Worm (Caenorhabditis elegans) whole organism, L3 larva: Measurements from ENCODE around the gene T09A5.14.
A peak's percentile ranks its signal among the peaks of the same experiment; 100 is the strongest.

Source experiments
- R02D3.7 ChIP-seq: fragments of 150-350 bp; optimal IDR thresholded peaks from 2 replicates; lab custom pipeline; 2014; ENCODE audit warnings: missing biosample characterization, missing genetic modification characterization
- ZK546.5 ChIP-seq: sonication (generic microtip); optimal IDR thresholded peaks from 2 replicates; lab custom pipeline; 2017; ENCODE audit warnings: missing biosample characterization, missing genetic modification characterization
- aly-2 ChIP-seq: fragments of 150-350 bp; optimal IDR thresholded peaks from 2 replicates; lab custom pipeline; 2014; ENCODE audit warnings: missing biosample characterization, missing genetic modification characterization
- ama-1 ChIP-seq: fragments of 150-350 bp; optimal IDR thresholded peaks from 2 replicates; lab custom pipeline; 2018
- ceh-16 ChIP-seq: sonication (generic microtip); optimal IDR thresholded peaks from 2 replicates; lab custom pipeline; 2017; ENCODE audit warnings: missing biosample characterization, missing genetic modification characterization
- ceh-28 ChIP-seq: fragments of 150-350 bp; optimal IDR thresholded peaks from 2 replicates; lab custom pipeline; 2014; ENCODE audit warnings: missing biosample characterization, missing genetic modification reagents, missing genetic modification characterization
- ceh-82 ChIP-seq: fragments of 150-350 bp; optimal IDR thresholded peaks from 2 replicates; lab custom pipeline; 2014; ENCODE audit warnings: missing biosample characterization, missing genetic modification characterization
- ceh-9 ChIP-seq: sonication (generic microtip); optimal IDR thresholded peaks from 2 replicates; lab custom pipeline; 2018; ENCODE audit warnings: missing biosample characterization, missing genetic modification characterization
- egl-27 ChIP-seq: sonication (generic microtip); optimal IDR thresholded peaks from 4 replicates; lab custom pipeline; 2017; ENCODE audit warnings: missing biosample characterization, missing genetic modification reagents, missing genetic modification characterization
- elt-1 ChIP-seq: fragments of 150-350 bp; optimal IDR thresholded peaks from 2 replicates; lab custom pipeline; 2014; ENCODE audit warnings: missing biosample characterization, missing genetic modification characterization
- elt-3 ChIP-seq, 3 experiments: fragments of 150-350 bp in 1 of 3; sonication (generic microtip) in 2 of 3; optimal IDR thresholded peaks; 2 replicates in 2 of 3; 4 replicates in 1 of 3; lab custom pipeline; 2014 to 2017; ENCODE audit warnings: missing biosample characterization in 3 of 3, missing genetic modification characterization in 3 of 3
- eor-1 ChIP-seq, 2 experiments: fragments of 150-350 bp; optimal IDR thresholded peaks; 2 replicates each; lab custom pipeline; 2014 to 2018; ENCODE audit warnings: missing biosample characterization in 2 of 2, missing genetic modification characterization in 2 of 2
- fkh-10 ChIP-seq: sonication (generic microtip); optimal IDR thresholded peaks from 2 replicates; lab custom pipeline; 2017; ENCODE audit warnings: missing biosample characterization, missing genetic modification reagents, missing genetic modification characterization
- fkh-2 ChIP-seq: fragments of 150-350 bp; optimal IDR thresholded peaks from 2 replicates; lab custom pipeline; 2014; ENCODE audit warnings: missing biosample characterization, missing genetic modification reagents, missing genetic modification characterization
- fos-1 ChIP-seq: fragments of 150-350 bp; optimal IDR thresholded peaks from 2 replicates; lab custom pipeline; 2014; ENCODE audit warnings: missing biosample characterization, missing genetic modification characterization
- hmg-11 ChIP-seq: sonication (generic microtip); optimal IDR thresholded peaks from 2 replicates; lab custom pipeline; 2016; ENCODE audit warnings: missing genetic modification characterization, missing compliant biosample characterization
- jun-1 ChIP-seq: fragments of 150-350 bp; optimal IDR thresholded peaks from 2 replicates; lab custom pipeline; 2014; ENCODE audit warnings: missing biosample characterization, missing genetic modification reagents, missing genetic modification characterization
- lin-39 ChIP-seq: fragments of 150-350 bp; optimal IDR thresholded peaks from 2 replicates; lab custom pipeline; 2018; ENCODE audit warnings: missing biosample characterization, missing genetic modification reagents, missing genetic modification characterization
- lsy-12 ChIP-seq: sonication (generic microtip); optimal IDR thresholded peaks from 2 replicates; lab custom pipeline; 2016; ENCODE audit warnings: mild to moderate bottlenecking, missing genetic modification characterization, missing compliant biosample characterization
- mdl-1 ChIP-seq: fragments of 150-350 bp; optimal IDR thresholded peaks from 2 replicates; lab custom pipeline; 2014; ENCODE audit warnings: missing biosample characterization, missing genetic modification characterization
- mml-1 ChIP-seq: fragments of 150-350 bp; sonication (generic microtip); optimal IDR thresholded peaks from 3 replicates; lab custom pipeline; 2014; ENCODE audit warnings: missing biosample characterization, missing genetic modification characterization
- nfya-1 ChIP-seq: sonication (generic microtip); optimal IDR thresholded peaks from 2 replicates; lab custom pipeline; 2017; ENCODE audit warnings: missing genetic modification characterization, mild to moderate bottlenecking, missing compliant biosample characterization, antibody characterized with exemption, moderate library complexity; ENCODE audit not compliant: insufficient read depth
- nhr-11 ChIP-seq: fragments of 150-350 bp; optimal IDR thresholded peaks from 2 replicates; lab custom pipeline; 2014; ENCODE audit warnings: missing biosample characterization, missing genetic modification characterization
- nhr-12 ChIP-seq: fragments of 150-350 bp; optimal IDR thresholded peaks from 2 replicates; lab custom pipeline; 2014; ENCODE audit warnings: missing biosample characterization, missing genetic modification characterization
- nhr-23 ChIP-seq: fragments of 150-350 bp; optimal IDR thresholded peaks from 2 replicates; lab custom pipeline; 2014; ENCODE audit warnings: missing biosample characterization, missing genetic modification reagents, missing genetic modification characterization
- nhr-237 ChIP-seq: fragments of 150-350 bp; optimal IDR thresholded peaks from 2 replicates; lab custom pipeline; 2014; ENCODE audit warnings: missing biosample characterization, missing genetic modification characterization
- nhr-25 ChIP-seq: sonication (generic microtip); optimal IDR thresholded peaks from 2 replicates; lab custom pipeline; 2017; ENCODE audit warnings: missing biosample characterization, missing genetic modification characterization
- nhr-28 ChIP-seq: fragments of 150-350 bp; optimal IDR thresholded peaks from 2 replicates; lab custom pipeline; 2014; ENCODE audit warnings: missing biosample characterization, missing genetic modification characterization
- nhr-43 ChIP-seq: sonication (generic microtip); optimal IDR thresholded peaks from 2 replicates; lab custom pipeline; 2016; ENCODE audit warnings: mild to moderate bottlenecking, missing genetic modification characterization, missing compliant biosample characterization; ENCODE audit not compliant: poor library complexity, severe bottlenecking
- nhr-67 ChIP-seq: fragments of 150-350 bp; optimal IDR thresholded peaks from 2 replicates; lab custom pipeline; 2014; ENCODE audit warnings: missing biosample characterization, missing genetic modification characterization
- pha-4 ChIP-seq: fragments of 150-350 bp; optimal IDR thresholded peaks from 2 replicates; lab custom pipeline; 2014; ENCODE audit warnings: missing biosample characterization, missing genetic modification reagents, missing genetic modification characterization
- sea-2 ChIP-seq: fragments of 150-350 bp; sonication (generic microtip); optimal IDR thresholded peaks from 4 replicates; lab custom pipeline; 2014; ENCODE audit warnings: missing biosample characterization, missing genetic modification reagents, missing genetic modification characterization
- skn-1 ChIP-seq: fragments of 150-350 bp; optimal IDR thresholded peaks from 2 replicates; lab custom pipeline; 2014; ENCODE audit warnings: missing biosample characterization, missing genetic modification characterization
- unc-39 ChIP-seq: sonication (generic microtip); optimal IDR thresholded peaks from 4 replicates; lab custom pipeline; 2017; ENCODE audit warnings: missing biosample characterization, missing genetic modification characterization
- unc-62 ChIP-seq: fragments of 150-350 bp; sonication (generic microtip); optimal IDR thresholded peaks from 4 replicates; lab custom pipeline; 2014; ENCODE audit warnings: missing biosample characterization, missing genetic modification reagents, missing genetic modification characterization
- zag-1 ChIP-seq: fragments of 150-350 bp; optimal IDR thresholded peaks from 2 replicates; lab custom pipeline; 2014; ENCODE audit warnings: missing biosample characterization, missing genetic modification characterization
- ztf-11 ChIP-seq: fragments of 150-350 bp; optimal IDR thresholded peaks from 2 replicates; lab custom pipeline; 2014; ENCODE audit warnings: missing biosample characterization, missing genetic modification characterization

T09A5.14 gene

DNA sequence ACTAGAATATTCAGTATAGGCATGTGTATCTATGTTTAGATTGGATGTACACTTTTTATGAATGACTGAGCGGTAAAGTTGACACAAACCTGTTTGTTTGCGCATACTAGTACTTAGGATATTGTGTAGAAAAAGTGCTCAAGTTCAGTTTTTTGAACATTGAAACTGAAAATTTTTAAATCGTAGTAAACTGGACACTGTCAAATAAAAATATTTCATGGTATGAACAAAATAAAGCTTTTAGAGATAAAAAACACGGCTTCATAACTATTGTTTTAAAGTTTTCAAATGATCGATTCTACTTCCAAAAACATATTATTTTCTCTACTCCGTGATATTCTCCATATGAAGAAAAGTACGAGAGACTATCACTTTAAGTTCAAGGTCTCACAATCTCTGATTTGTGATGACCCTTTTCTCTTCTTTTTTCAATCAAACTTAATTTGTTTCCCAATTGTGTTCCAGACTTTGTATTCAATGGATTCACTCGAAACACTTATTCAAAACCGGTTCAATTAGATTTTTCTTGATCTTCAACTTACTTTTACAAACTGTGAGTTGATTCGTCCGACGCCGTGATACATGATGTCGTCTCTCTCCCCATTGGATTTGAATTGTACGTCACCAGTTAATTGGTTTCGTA lies 40.6 kb upstream of the T09A5.14 start:
- TF ChIP-seq lin-39 (no peak), unc-39 (tag; lab: Kevin White, UChicago) (no peak), ceh-28 (tag; lab: Kevin White, UChicago) (peak; percentile 20), elt-1 (tag; lab: Kevin White, UChicago) (no peak), pha-4 (tag; lab: Kevin White, UChicago) (peak; percentile 41), hmg-11 (tag; lab: Kevin White, UChicago) (no peak), nhr-28 (tag; lab: Kevin White, UChicago) (no peak), zag-1 (tag; lab: Kevin White, UChicago) (no peak), ceh-82 (tag; lab: Kevin White, UChicago) (peak; percentile 6), elt-3 (tag; optimal IDR thresholded peaks at IDR 0.05; lab: Kevin White, UChicago) (no peak), nhr-67 (tag; lab: Kevin White, UChicago) (no peak), nhr-43 (tag; lab: Kevin White, UChicago) (peak; percentile 10), ama-1 (lab: Kevin White, UChicago) (no peak), ztf-11 (tag; lab: Kevin White, UChicago) (no peak), nhr-12 (tag; lab: Kevin White, UChicago) (no peak), lsy-12 (tag; lab: Kevin White, UChicago) (no peak), jun-1 (no peak), skn-1 (tag; lab: Kevin White, UChicago) (no peak), nhr-25 (no peak), egl-27 (no peak), ceh-16 (no peak), nhr-237 (tag; lab: Kevin White, UChicago) (no peak), nfya-1 (no peak), R02D3.7 (tag; lab: Kevin White, UChicago) (peak; percentile 18), nhr-11 (tag; lab: Kevin White, UChicago) (no peak), mml-1 (no peak), aly-2 (no peak), fos-1 (tag; lab: Kevin White, UChicago) (no peak), fkh-2 (tag; lab: Kevin White, UChicago) (no peak), nhr-23 (peak; percentile 67)

DNA sequence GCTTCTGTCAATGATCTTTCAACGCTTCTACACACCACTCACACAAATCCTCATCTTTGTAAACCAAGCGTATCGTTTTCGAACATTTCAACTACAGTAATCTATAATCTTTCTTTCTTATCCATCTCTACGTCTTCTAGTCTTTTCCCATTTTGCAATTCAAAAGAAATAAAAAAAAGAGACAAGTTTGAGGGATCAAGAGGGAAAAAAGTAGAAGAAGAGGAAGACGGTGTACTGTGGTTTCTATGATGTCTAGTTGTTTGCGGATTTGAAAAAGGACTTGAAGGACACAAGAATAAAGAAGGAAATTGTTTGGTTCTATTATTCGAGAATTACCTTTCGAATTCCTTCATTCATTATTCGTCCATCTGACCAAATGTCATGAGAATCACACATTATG lies 39.6 kb upstream of the T09A5.14 start:
- TF ChIP-seq unc-62 (GFP tag; lab: Kevin White, UChicago) (no peak), nhr-25 (peak; percentile 25)

DNA sequence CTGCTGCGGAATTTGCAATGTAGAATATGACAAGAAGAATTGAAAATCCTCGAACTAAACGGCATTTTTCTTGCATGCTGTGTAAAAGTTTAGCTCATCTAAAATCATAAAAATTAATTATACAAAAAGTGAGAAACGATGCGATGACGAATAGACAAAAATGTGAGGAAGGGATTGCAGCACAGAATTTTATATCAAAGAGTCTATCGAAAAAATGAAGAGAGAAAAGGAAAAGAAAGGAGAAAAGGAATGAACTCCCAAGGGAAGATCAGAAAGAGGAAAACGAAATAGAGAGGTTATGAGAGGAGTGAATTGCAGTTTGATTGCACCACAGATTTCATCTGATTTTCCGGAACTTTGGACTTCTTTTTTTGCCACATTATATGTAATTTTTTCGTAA lies 37.9 kb upstream of the T09A5.14 start, which contains the start of gene glr-4:
TSS of gene glr-4 (minus strand) at position 101 of the 400 bp plus-strand sequence.
- no peak for TF ChIP-seq sea-2 (GFP tag; lab: Kevin White, UChicago)
- no peak for TF ChIP-seq ceh-9 (tag; lab: Kevin White, UChicago)
- peak; percentile 32 for TF ChIP-seq elt-1 (tag; lab: Kevin White, UChicago)
- TF ChIP-seq nhr-237 (tag; lab: Kevin White, UChicago) = no peak
- no peak for TF ChIP-seq nhr-67 (tag; lab: Kevin White, UChicago)
- TF ChIP-seq nhr-28 (tag; lab: Kevin White, UChicago) = no peak
- no peak for TF ChIP-seq R02D3.7 (tag; lab: Kevin White, UChicago)
- no peak for TF ChIP-seq ZK546.5 (tag; lab: Kevin White, UChicago)

DNA sequence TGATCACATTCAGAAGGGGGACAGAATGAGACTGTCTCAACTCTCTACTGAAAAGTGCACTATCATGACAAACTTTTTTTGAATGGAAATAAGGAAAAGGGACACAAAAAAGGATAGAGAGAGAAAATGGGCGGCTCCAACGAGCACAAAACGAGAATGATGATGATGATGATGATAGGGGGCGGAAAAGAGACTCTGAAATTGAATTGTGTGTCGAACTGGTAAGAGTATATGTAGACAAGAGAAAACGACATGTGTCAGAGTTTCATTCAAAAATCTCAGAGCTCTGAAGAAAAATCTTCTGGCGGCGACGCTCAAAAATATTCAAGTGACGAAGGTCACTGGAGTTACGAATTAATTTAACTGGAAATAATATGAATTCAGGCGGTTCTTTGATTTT lies 36.9 kb upstream of the T09A5.14 start:
- TF ChIP-seq mdl-1 (tag; lab: Kevin White, UChicago) = no peak
- no peak for TF ChIP-seq nhr-11 (tag; lab: Kevin White, UChicago)
- no peak for TF ChIP-seq elt-1 (tag; lab: Kevin White, UChicago)
- TF ChIP-seq nhr-237 (tag; lab: Kevin White, UChicago) = no peak
- TF ChIP-seq fkh-10 (GFP tag; lab: Kevin White, UChicago) = peak; percentile 43
- TF ChIP-seq eor-1 (tag; optimal IDR thresholded peaks at IDR 0.05; lab: Kevin White, UChicago) = no peak
- TF ChIP-seq lsy-12 (tag; lab: Kevin White, UChicago) = no peak
